Fruit fly (Drosophila melanogaster) S2 (cell line): Measurements from ENCODE around the gene Rpt6.

Experiments
- CG8478 ChIP-seq: fragments of >200 bp; optimal IDR thresholded peaks from 2 replicates; lab custom pipeline; 2018
- CTCF ChIP-seq, 2 experiments: fragments of >200 bp; optimal IDR thresholded peaks; 2 replicates each; lab custom pipeline; 2018

- TF ChIP-seq CTCF (optimal IDR thresholded peaks at IDR 0.05; lab: Kevin White, UChicago) (peak in 1 of 2 experiments; percentile 15), CG8478 (lab: Kevin White, UChicago) (no peak)
These were observed at the start of gene Rpt6 for dm6 chrX:21315852-21316251.
